Fruit fly (Drosophila melanogaster): Measurements from ENCODE around the gene CG11555.

The CG11555 gene

dm6 chr2L:285596-286023 lies 12.0 kb downstream of the CG11555 start (continued):
- TF ChIP-seq NK7.1 (GFP tag; optimal IDR thresholded peaks at IDR 0.05): no peak
- TF ChIP-seq CG4282 (GFP tag; optimal IDR thresholded peaks at IDR 0.05): no peak
- TF ChIP-seq Fer1 (GFP tag; optimal IDR thresholded peaks at IDR 0.05): peak; percentile 69
- no peak for TF ChIP-seq ap (GFP tag; IDR thresholded peaks at IDR 0.05)
- peak; percentile 33 for TF ChIP-seq CG10979 (tag; optimal IDR thresholded peaks at IDR 0.05)
- TF ChIP-seq CG4360 (GFP tag; IDR thresholded peaks at IDR 0.05): no peak
- peak; percentile 37; the same call in 1 of the 2 replicates for TF ChIP-seq amos (GFP tag; IDR thresholded peaks at IDR 0.05; ENCODE audit: partially characterized antibody)
- TF ChIP-seq CkIIα-i1 (GFP tag; IDR thresholded peaks at IDR 0.05): no peak
- TF ChIP-seq Ets97D (GFP tag; optimal IDR thresholded peaks at IDR 0.05): peak; percentile 76
- TF ChIP-seq CG1792 (GFP tag; optimal IDR thresholded peaks at IDR 0.05): peak; percentile 40
- TF ChIP-seq CG6654 (GFP tag; optimal IDR thresholded peaks at IDR 0.05): no peak
- TF ChIP-seq MESR4 (GFP tag; optimal IDR thresholded peaks at IDR 0.05): peak; percentile 88
- TF ChIP-seq CG1832 (GFP tag; optimal IDR thresholded peaks at IDR 0.05): no peak
- TF ChIP-seq danr (GFP tag; IDR thresholded peaks at IDR 0.05): no peak
- peak; percentile 50 for TF ChIP-seq Myb (GFP tag; optimal IDR thresholded peaks at IDR 0.05)
- no peak for TF ChIP-seq CG8478 (optimal IDR thresholded peaks at IDR 0.05)
- TF ChIP-seq CG14965 (GFP tag; optimal IDR thresholded peaks at IDR 0.05; ENCODE audit: borderline replicate concordance): no peak
- TF ChIP-seq CTCF (GFP tag; optimal IDR thresholded peaks at IDR 0.05): peak; percentile 25
- no peak for TF ChIP-seq Vsx1 (GFP tag; optimal IDR thresholded peaks at IDR 0.05)
- peak; percentile 50; the same call in 1 of the 2 replicates for TF ChIP-seq NFAT (GFP tag; IDR thresholded peaks at IDR 0.05)
- peak; percentile 50 for TF ChIP-seq Lhr (GFP tag; optimal IDR thresholded peaks at IDR 0.05)
- TF ChIP-seq B-H1 (GFP tag; IDR thresholded peaks at IDR 0.05): no peak
- TF ChIP-seq CG15601 (tag; optimal IDR thresholded peaks at IDR 0.05): peak; percentile 46
- peak; percentile 77; the same call in 1 of the 2 replicates for TF ChIP-seq MBD-R2 (GFP tag; IDR thresholded peaks at IDR 0.05)
- TF ChIP-seq btn (GFP tag; optimal IDR thresholded peaks at IDR 0.05): peak; percentile 26
- no peak for TF ChIP-seq esg (GFP tag; conservative IDR thresholded peaks at IDR 0.05)
- TF ChIP-seq CG16815 (GFP tag; optimal IDR thresholded peaks at IDR 0.05): no peak
- peak; percentile 27 for TF ChIP-seq CG8089 (GFP tag; optimal IDR thresholded peaks at IDR 0.05)
- no peak for TF ChIP-seq Dll (GFP tag; IDR thresholded peaks at IDR 0.05; ENCODE audit: partially characterized antibody)
- TF ChIP-seq E2f2 (GFP tag; IDR thresholded peaks at IDR 0.05): peak; percentile 49; the same call in 1 of the 2 replicates
- no peak for TF ChIP-seq CG17612 (GFP tag; IDR thresholded peaks at IDR 0.05)
- TF ChIP-seq CG34422 (GFP tag; IDR thresholded peaks at IDR 0.05): peak; percentile 58; the same call in 1 of the 3 replicates
- peak; percentile 63 for TF ChIP-seq Dek (tag; optimal IDR thresholded peaks at IDR 0.05)
- TF ChIP-seq Side (GFP tag; optimal IDR thresholded peaks at IDR 0.05): peak; percentile 26
- TF ChIP-seq CG18764 (GFP tag; optimal IDR thresholded peaks at IDR 0.05): no peak
- TF ChIP-seq Atf-2 (GFP tag; optimal IDR thresholded peaks at IDR 0.05): peak; percentile 8
- no peak for TF ChIP-seq Mes4 (GFP tag; optimal IDR thresholded peaks at IDR 0.05)
- TF ChIP-seq CG30020 (tag; optimal IDR thresholded peaks at IDR 0.05): peak; percentile 55
- peak; percentile 69 for TF ChIP-seq CG2678 (tag; optimal IDR thresholded peaks at IDR 0.05)
- peak; percentile 72 for TF ChIP-seq Meics (GFP tag; optimal IDR thresholded peaks at IDR 0.05)
- TF ChIP-seq C15 (GFP tag; IDR thresholded peaks at IDR 0.05): no peak
- TF ChIP-seq pita (GFP tag; optimal IDR thresholded peaks at IDR 0.05): no peak
- TF ChIP-seq Nf-YC (tag; optimal IDR thresholded peaks at IDR 0.05): peak; percentile 53
- TF ChIP-seq Hmx (GFP tag; optimal IDR thresholded peaks at IDR 0.05): peak; percentile 59
- 0 out of 3 replicates have a peak, but pooled peaks have one; percentile 33 for TF ChIP-seq CG17361 (GFP tag; IDR thresholded peaks at IDR 0.05)
- peak; percentile 5 for TF ChIP-seq NC2α (GFP tag; optimal IDR thresholded peaks at IDR 0.05)
- no peak for TF ChIP-seq Aef1 (GFP tag; IDR thresholded peaks at IDR 0.05)
- peak; percentile 66 for TF ChIP-seq HmgZ (tag; optimal IDR thresholded peaks at IDR 0.05)
- TF ChIP-seq exex (tag; optimal IDR thresholded peaks at IDR 0.05): no peak
- no peak for TF ChIP-seq Lpt (GFP tag; optimal IDR thresholded peaks at IDR 0.05)
- no peak for TF ChIP-seq Ssrp (tag; optimal IDR thresholded peaks at IDR 0.05)
- no peak for TF ChIP-seq CG10462 (GFP tag; optimal IDR thresholded peaks at IDR 0.05)
- peak; percentile 25 for TF ChIP-seq sd (tag; optimal IDR thresholded peaks at IDR 0.05)
